Worm (Caenorhabditis elegans) whole organism, mixed stage, embryonic: ENCODE data around the gene Y14H12A.1.

Experiments
- lsy-2 ChIP-seq: fragments of 150-350 bp; optimal IDR thresholded peaks from 2 replicates; lab custom pipeline; 2014; ENCODE audit warnings: missing biosample characterization, missing genetic modification characterization
- nhr-76 ChIP-seq: sonication (generic microtip); optimal IDR thresholded peaks from 2 replicates; lab custom pipeline; 2017; ENCODE audit warnings: missing biosample characterization, missing genetic modification characterization
- snpc-4 ChIP-seq: fragments of 150-350 bp; optimal IDR thresholded peaks from 2 replicates; lab custom pipeline; 2014; ENCODE audit warnings: missing biosample characterization, missing genetic modification characterization
- ztf-11 ChIP-seq: fragments of 150-350 bp; optimal IDR thresholded peaks from 2 replicates; lab custom pipeline; 2014; ENCODE audit warnings: missing biosample characterization, missing genetic modification characterization

ce11 chrII:3978198-3978597 lies 14.8 kb upstream of the Y14H12A.1 start:
- no peak for TF ChIP-seq ztf-11
- TF ChIP-seq lsy-2 (tag; lab: Kevin White, UChicago) = no peak
- TF ChIP-seq snpc-4 (tag; lab: Kevin White, UChicago) = no peak
- no peak for TF ChIP-seq nhr-76 (tag; lab: Kevin White, UChicago)
